Fruit fly (Drosophila melanogaster) whole organism, embryonic: ENCODE data around the gene CG15418.

Source experiments
- CG13123 ChIP-seq: fragments of 200-800 bp; sonication (Bioruptor generic); optimal IDR thresholded peaks from 2 replicates; lab custom pipeline; 2016; ENCODE audit warnings: missing biosample characterization, missing genetic modification characterization
- CG16813 ChIP-seq: fragments of 200-800 bp; sonication (Bioruptor generic); IDR thresholded peaks from 3 replicates; pipeline ENCODE4 v1.3.6; 2022; ENCODE audit warnings: missing biosample characterization, missing genetic modification characterization; ENCODE audit not compliant: partially characterized antibody
- CG17361 ChIP-seq: fragments of 200-800 bp; sonication (Bioruptor generic); IDR thresholded peaks from 3 replicates; pipeline ENCODE4 v1.3.6; 2022; ENCODE audit warnings: missing biosample characterization, missing genetic modification characterization
- CG1832 ChIP-seq: fragments of 200-800 bp; sonication (Bioruptor generic); optimal IDR thresholded peaks from 2 replicates; lab custom pipeline; 2017; ENCODE audit warnings: missing biosample characterization, mild to moderate bottlenecking, missing genetic modification characterization, inconsistent platforms
- CG2120 ChIP-seq: fragments of 200-800 bp; sonication (Bioruptor generic); optimal IDR thresholded peaks from 3 replicates; lab custom pipeline; 2016; ENCODE audit warnings: missing biosample characterization, missing genetic modification characterization
- CG2678 ChIP-seq: fragments of 200-800 bp; sonication (Bioruptor generic); optimal IDR thresholded peaks from 3 replicates; lab custom pipeline; 2019; ENCODE audit warnings: missing biosample characterization, mild to moderate bottlenecking, missing genetic modification characterization, moderate library complexity
- CG2889 ChIP-seq: fragments of 200-800 bp; sonication (Bioruptor generic); IDR thresholded peaks from 3 replicates; pipeline ENCODE4 v1.3.6; 2022; ENCODE audit warnings: missing biosample characterization, missing genetic modification characterization
- CG32532 ChIP-seq: fragments of 200-800 bp; sonication (Bioruptor generic); IDR thresholded peaks from 2 replicates; pipeline ENCODE4 v1.3.6; 2022; ENCODE audit warnings: missing biosample characterization, missing genetic modification characterization
- CG32767 ChIP-seq: fragments of 200-800 bp; sonication (Bioruptor generic); IDR thresholded peaks from 2 replicates; pipeline ENCODE4 v1.3.6; 2022; ENCODE audit warnings: missing biosample characterization, missing genetic modification characterization
- CG3838 ChIP-seq: fragments of 200-800 bp; sonication (Bioruptor generic); optimal IDR thresholded peaks from 3 replicates; lab custom pipeline; 2016; ENCODE audit warnings: missing biosample characterization, missing genetic modification characterization
- CG6254 ChIP-seq: fragments of 200-800 bp; sonication (Bioruptor generic); optimal IDR thresholded peaks from 3 replicates; lab custom pipeline; 2017; ENCODE audit warnings: mild to moderate bottlenecking, missing biosample characterization, missing genetic modification reagents, missing genetic modification characterization
- CG6689 ChIP-seq: fragments of 200-800 bp; sonication (Bioruptor generic); IDR thresholded peaks from 2 replicates; pipeline ENCODE4 v1.3.6; 2022; ENCODE audit warnings: missing biosample characterization, missing genetic modification characterization
- CG7271 ChIP-seq: fragments of 200-800 bp; sonication (Bioruptor generic); optimal IDR thresholded peaks from 2 replicates; lab custom pipeline; 2018; ENCODE audit warnings: missing biosample characterization, mild to moderate bottlenecking, missing genetic modification characterization, moderate library complexity
- CG7357 ChIP-seq: fragments of 200-800 bp; sonication (Bioruptor generic); IDR thresholded peaks from 3 replicates; pipeline ENCODE4 v1.3.6; 2022; ENCODE audit warnings: missing biosample characterization, missing genetic modification characterization
- CG7745 ChIP-seq: fragments of 200-800 bp; sonication (Bioruptor generic); optimal IDR thresholded peaks from 2 replicates; lab custom pipeline; 2018; ENCODE audit warnings: missing biosample characterization, mild to moderate bottlenecking, missing genetic modification characterization, moderate library complexity
- CG9727 ChIP-seq: fragments of 200-800 bp; sonication (Bioruptor generic); optimal IDR thresholded peaks from 3 replicates; lab custom pipeline; 2017; ENCODE audit warnings: missing biosample characterization, mild to moderate bottlenecking, missing genetic modification characterization
- CHES-1-like ChIP-seq: fragments of 200-800 bp; sonication (Bioruptor generic); optimal IDR thresholded peaks from 2 replicates; lab custom pipeline; 2016; ENCODE audit warnings: missing biosample characterization, missing genetic modification characterization
- Camta ChIP-seq: fragments of 200-800 bp; sonication (Bioruptor generic); optimal IDR thresholded peaks from 2 replicates; lab custom pipeline; 2016; ENCODE audit warnings: missing biosample characterization, missing genetic modification characterization
- D ChIP-seq, 2 experiments: fragments of 200-800 bp in 1 of 2; fragments of >200 bp in 1 of 2; sonication (Bioruptor generic) in 1 of 2; optimal IDR thresholded peaks; 2 replicates in 1 of 2; 3 replicates in 1 of 2; lab custom pipeline; 2017; ENCODE audit warnings: mild to moderate bottlenecking in 1 of 2, missing biosample characterization in 1 of 2, missing genetic modification characterization in 1 of 2, missing genetic modification reagents in 1 of 2
- Ets97D ChIP-seq: fragments of 200-800 bp; sonication (Bioruptor generic); optimal IDR thresholded peaks from 3 replicates; lab custom pipeline; 2016; ENCODE audit warnings: missing biosample characterization, missing genetic modification characterization
- Kr ChIP-seq: fragments of 200-800 bp; sonication (Bioruptor generic); optimal IDR thresholded peaks from 2 replicates; lab custom pipeline; 2017; ENCODE audit warnings: missing biosample characterization, mild to moderate bottlenecking, missing genetic modification characterization
- Med ChIP-seq: fragments of 200-800 bp; sonication (Bioruptor generic); peaks from one replicate; lab custom pipeline; 2016; ENCODE audit warnings: missing biosample characterization, missing genetic modification characterization, mild to moderate bottlenecking, inconsistent platforms, moderate library complexity
- NFAT ChIP-seq: fragments of 200-800 bp; sonication (Bioruptor generic); IDR thresholded peaks from 2 replicates; pipeline ENCODE4 v1.3.6; 2022; ENCODE audit warnings: missing biosample characterization, missing genetic modification characterization
- Nf-YA ChIP-seq: fragments of 200-800 bp; sonication (Bioruptor generic); IDR thresholded peaks from 2 replicates; pipeline ENCODE4 v1.3.6; 2022; ENCODE audit warnings: missing biosample characterization, missing genetic modification characterization
- Nf-YC ChIP-seq: fragments of 200-800 bp; optimal IDR thresholded peaks from 3 replicates; lab custom pipeline; 2019; ENCODE audit warnings: missing biosample characterization, mild to moderate bottlenecking, missing genetic modification characterization, moderate library complexity
- cad ChIP-seq: fragments of >200 bp; optimal IDR thresholded peaks from 2 replicates; lab custom pipeline; 2017; ENCODE audit warnings: missing biosample characterization, missing genetic modification characterization
- gfzf ChIP-seq: fragments of 200-800 bp; sonication (Bioruptor generic); optimal IDR thresholded peaks from 2 replicates; lab custom pipeline; 2016; ENCODE audit warnings: missing biosample characterization, mild to moderate bottlenecking, missing genetic modification characterization, moderate library complexity
- ken ChIP-seq: fragments of 200-800 bp; sonication (Bioruptor generic); IDR thresholded peaks from 3 replicates; pipeline ENCODE4 v1.3.6; 2022; ENCODE audit warnings: missing biosample characterization, missing genetic modification characterization
- knrl ChIP-seq: fragments of 200-800 bp; sonication (Bioruptor generic); IDR thresholded peaks from 3 replicates; pipeline ENCODE4 v1.3.6; 2022; ENCODE audit warnings: missing biosample characterization, missing genetic modification characterization; ENCODE audit not compliant: partially characterized antibody
- odd ChIP-seq: fragments of 200-800 bp; sonication (Bioruptor generic); optimal IDR thresholded peaks from 2 replicates; lab custom pipeline; 2017; ENCODE audit warnings: missing biosample characterization, mild to moderate bottlenecking, missing genetic modification characterization
- pan ChIP-seq, 4 experiments: fragments of >200 bp in 3 of 4; fragments of 200-800 bp in 1 of 4; sonication (Bioruptor generic) in 1 of 4; optimal IDR thresholded peaks in 3 of 4; IDR thresholded peaks in 1 of 4; 2 replicates each; pipeline versions ENCODE4 v1.3.6 to Lab custom; 2017 to 2022; ENCODE audit warnings: missing biosample characterization in 2 of 4, missing genetic modification characterization in 2 of 4, mixed read lengths in 1 of 4
- pros ChIP-seq: fragments of 200-800 bp; sonication (Bioruptor generic); optimal IDR thresholded peaks from 3 replicates; lab custom pipeline; 2019; ENCODE audit warnings: missing biosample characterization, mild to moderate bottlenecking, missing genetic modification characterization, moderate library complexity
- rib ChIP-seq: fragments of 200-800 bp; sonication (Bioruptor generic); IDR thresholded peaks from 2 replicates; pipeline ENCODE4 v1.3.6; 2022; ENCODE audit warnings: missing biosample characterization, missing genetic modification characterization
- salm ChIP-seq: fragments of 200-800 bp; sonication (Bioruptor generic); optimal IDR thresholded peaks from 2 replicates; lab custom pipeline; 2018; ENCODE audit warnings: missing biosample characterization, mild to moderate bottlenecking, missing genetic modification characterization
- schlank ChIP-seq: fragments of 200-800 bp; sonication (Bioruptor generic); optimal IDR thresholded peaks from 2 replicates; lab custom pipeline; 2018; ENCODE audit warnings: missing biosample characterization, mild to moderate bottlenecking, missing genetic modification characterization
- sd ChIP-seq: fragments of 200-800 bp; sonication (Bioruptor generic); optimal IDR thresholded peaks from 3 replicates; lab custom pipeline; 2018; ENCODE audit warnings: missing biosample characterization, mild to moderate bottlenecking, missing genetic modification characterization, moderate library complexity
- sens-2 ChIP-seq: fragments of 200-800 bp; sonication (Bioruptor generic); IDR thresholded peaks from 2 replicates; pipeline ENCODE4 v1.3.6; 2022; ENCODE audit warnings: missing biosample characterization, missing genetic modification characterization
- sob ChIP-seq: fragments of 200-800 bp; sonication (Bioruptor generic); IDR thresholded peaks from 2 replicates; pipeline ENCODE4 v1.3.6; 2022; ENCODE audit warnings: missing biosample characterization, missing genetic modification characterization
- tll ChIP-seq, 2 experiments: fragments of 200-800 bp in 1 of 2; fragments of >200 bp in 1 of 2; sonication (Bioruptor generic) in 1 of 2; optimal IDR thresholded peaks; 2 replicates each; lab custom pipeline; 2017 to 2019; ENCODE audit warnings: missing biosample characterization in 2 of 2, missing genetic modification characterization in 2 of 2, mild to moderate bottlenecking in 1 of 2, moderate library complexity in 1 of 2
- twi ChIP-seq: fragments of 200-800 bp; optimal IDR thresholded peaks from 2 replicates; lab custom pipeline; 2019; ENCODE audit warnings: missing biosample characterization, mild to moderate bottlenecking, missing genetic modification characterization, moderate library complexity
- z ChIP-seq: fragments of 200-800 bp; sonication (Bioruptor generic); IDR thresholded peaks from 3 replicates; pipeline ENCODE4 v1.3.6; 2022; ENCODE audit warnings: missing biosample characterization, missing genetic modification characterization
- zen ChIP-seq: fragments of 200-800 bp; sonication (Bioruptor generic); optimal IDR thresholded peaks from 3 replicates; lab custom pipeline; 2018; ENCODE audit warnings: missing biosample characterization, mild to moderate bottlenecking, missing genetic modification characterization, moderate library complexity
- zf30C ChIP-seq: fragments of 200-800 bp; sonication (Bioruptor generic); optimal IDR thresholded peaks from 3 replicates; lab custom pipeline; 2018; ENCODE audit warnings: missing biosample characterization, mild to moderate bottlenecking, missing genetic modification characterization

Gene CG15418

dm6 chr2L:3611762-3612424, 9.6 kb downstream of the CG15418 start (continued):
- TF ChIP-seq pan (optimal IDR thresholded peaks at IDR 0.05; lab: Kevin White, UChicago): no peak
- peak in 1 of 2 experiments; percentile 58 for TF ChIP-seq pan (GFP tag; optimal IDR thresholded peaks at IDR 0.05 in 1 of 2, IDR thresholded peaks at IDR 0.05 in 1 of 2)
- TF ChIP-seq sens-2 (GFP tag; lab: Robert Waterston, UW): 0 out of 2 replicates have a peak, but pooled peaks have one; percentile 40
- TF ChIP-seq CG2678 (tag; lab: Kevin White, UChicago): peak; percentile 23
- TF ChIP-seq z (GFP tag; lab: Robert Waterston, UW): 0 out of 3 replicates have a peak, but pooled peaks have one; percentile 24
- TF ChIP-seq Nf-YC (tag; lab: Kevin White, UChicago): peak; percentile 94
- TF ChIP-seq Nf-YA (GFP tag; lab: Robert Waterston, UW): 0 out of 2 replicates have a peak, but pooled peaks have one; percentile 24
- peak; percentile 30 for TF ChIP-seq CG32532
- 0 out of 2 replicates have a peak, but pooled peaks have one; percentile 34 for TF ChIP-seq rib (GFP tag; lab: Robert Waterston, UW)
- TF ChIP-seq tll (GFP tag; optimal IDR thresholded peaks at IDR 0.05; lab: Kevin White, UChicago): peak in 1 of 2 experiments; percentile 15
- TF ChIP-seq ken: 0 out of 3 replicates have a peak, but pooled peaks have one; percentile 11
- TF ChIP-seq CG1832 (GFP tag; lab: Kevin White, UChicago): peak; percentile 71
- TF ChIP-seq sob (GFP tag; lab: Robert Waterston, UW): peak; percentile 25; the same call in 1 of the 2 replicates

dm6 chr2L:3610608-3611007, 10.9 kb downstream of the CG15418 start:
- peak; percentile 66 for TF ChIP-seq D (optimal IDR thresholded peaks at IDR 0.05; lab: Kevin White, UChicago)
- TF ChIP-seq D (GFP tag; optimal IDR thresholded peaks at IDR 0.05; lab: Kevin White, UChicago): no peak
- TF ChIP-seq Nf-YA (GFP tag; lab: Robert Waterston, UW): no peak
- TF ChIP-seq Kr (GFP tag; lab: Kevin White, UChicago): peak; percentile 72
- TF ChIP-seq pros (GFP tag; lab: Kevin White, UChicago): peak; percentile 11
- TF ChIP-seq cad (GFP tag; lab: Kevin White, UChicago): peak; percentile 89
- TF ChIP-seq CHES-1-like: no peak
- peak; percentile 32 for TF ChIP-seq CG7271 (tag; lab: Kevin White, UChicago)
- TF ChIP-seq zen (tag; lab: Kevin White, UChicago): peak; percentile 50
- peak in 1 of 2 experiments; percentile 96 for TF ChIP-seq tll (GFP tag; optimal IDR thresholded peaks at IDR 0.05; lab: Kevin White, UChicago)

DNA sequence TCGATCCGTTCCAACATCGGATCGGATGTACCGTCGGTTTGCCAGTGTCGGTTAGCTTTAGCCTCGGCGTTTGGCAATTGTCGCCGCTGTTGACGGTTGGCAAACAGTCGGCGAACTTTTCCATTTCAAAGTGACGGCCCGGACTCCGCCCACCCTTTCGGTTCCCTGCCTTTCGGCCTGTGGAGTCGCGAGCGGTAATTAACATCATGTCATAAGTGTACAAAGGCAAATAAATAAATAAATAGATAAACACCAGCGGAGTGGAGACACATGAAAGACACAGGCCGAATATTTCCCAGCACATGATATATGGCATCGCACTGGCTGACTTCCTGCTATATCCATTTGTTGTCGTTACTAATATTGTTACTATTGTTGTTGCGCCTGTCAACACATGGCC, 12.7 kb downstream of the CG15418 start:
- no peak for TF ChIP-seq CG2889 (GFP tag; lab: Robert Waterston, UW)
- TF ChIP-seq CG16813: no peak
- peak; percentile 55 for TF ChIP-seq odd (GFP tag; lab: Kevin White, UChicago)
- no peak for TF ChIP-seq salm (tag; lab: Kevin White, UChicago)
- no peak for TF ChIP-seq CG17361 (GFP tag; lab: Robert Waterston, UW)
- TF ChIP-seq knrl (GFP tag; lab: Robert Waterston, UW): no peak
- no peak for TF ChIP-seq Ets97D (GFP tag; lab: Kevin White, UChicago)
- TF ChIP-seq gfzf: no peak
- TF ChIP-seq CG6689 (GFP tag; lab: Robert Waterston, UW): no peak
- TF ChIP-seq CG7357: no peak
- TF ChIP-seq Camta: no peak
- peak; percentile 15 for TF ChIP-seq Med
- no peak for TF ChIP-seq CG13123 (GFP tag; lab: Kevin White, UChicago)
- no peak for TF ChIP-seq CG32767
- TF ChIP-seq CG6254: no peak
- TF ChIP-seq zf30C (GFP tag; lab: Kevin White, UChicago): no peak
- no peak for TF ChIP-seq z (GFP tag; lab: Robert Waterston, UW)
- 0 out of 2 replicates have a peak, but pooled peaks have one; percentile 21 for TF ChIP-seq sob (GFP tag; lab: Robert Waterston, UW)
- TF ChIP-seq CG7745 (tag; lab: Kevin White, UChicago): no peak
- peak; percentile 49 for TF ChIP-seq Kr (GFP tag; lab: Kevin White, UChicago)
- TF ChIP-seq twi (tag; lab: Kevin White, UChicago): peak; percentile 88
- TF ChIP-seq CG2120 (GFP tag; lab: Kevin White, UChicago): no peak
- 0 out of 2 replicates have a peak, but pooled peaks have one; percentile 5 for TF ChIP-seq NFAT (GFP tag; lab: Robert Waterston, UW)
- no peak for TF ChIP-seq schlank
- no peak for TF ChIP-seq CG3838
- TF ChIP-seq CG9727 (GFP tag; lab: Kevin White, UChicago): no peak
- no peak for TF ChIP-seq sd
